Worm (Caenorhabditis elegans) whole organism, L1 larva: ENCODE results near the gene C08B6.6.

Experiments used
- C04F5.9 ChIP-seq: sonication (generic microtip); optimal IDR thresholded peaks from 2 replicates; lab custom pipeline; 2016; ENCODE audit warnings: missing genetic modification characterization, missing compliant biosample characterization
- C34B4.2 ChIP-seq: sonication (generic microtip); optimal IDR thresholded peaks from 2 replicates; lab custom pipeline; 2017; ENCODE audit warnings: mild to moderate bottlenecking, missing genetic modification characterization, missing compliant biosample characterization
- Y116A8C.19 ChIP-seq: sonication (generic microtip); optimal IDR thresholded peaks from 2 replicates; lab custom pipeline; 2016; ENCODE audit warnings: missing compliant biosample characterization, missing genetic modification characterization, borderline replicate concordance
- ceh-82 ChIP-seq, 3 experiments: fragments of 150-350 bp in 1 of 3; sonication (generic microtip) in 2 of 3; optimal IDR thresholded peaks; 2 replicates each; lab custom pipeline; 2014 to 2017; ENCODE audit warnings: missing biosample characterization in 3 of 3, missing genetic modification characterization in 3 of 3
- ceh-88 ChIP-seq: fragments of 200-800 bp; sonication (Bioruptor generic); IDR thresholded peaks from 2 replicates; pipeline ENCODE4 v1.3.6; 2022; ENCODE audit warnings: missing genetic modification characterization, missing compliant biosample characterization
- egl-13 ChIP-seq: sonication (generic microtip); optimal IDR thresholded peaks from 2 replicates; lab custom pipeline; 2016; ENCODE audit warnings: missing genotype, missing genetic modification reagents, missing genetic modification characterization, missing compliant biosample characterization
- ets-5 ChIP-seq: fragments of 200-800 bp; sonication (Bioruptor generic); IDR thresholded peaks from 2 replicates; pipeline ENCODE4 v1.3.6; 2022; ENCODE audit warnings: missing genetic modification characterization, missing compliant biosample characterization
- fkh-10 ChIP-seq: sonication (generic microtip); optimal IDR thresholded peaks from 2 replicates; lab custom pipeline; 2017; ENCODE audit warnings: missing biosample characterization, missing genetic modification reagents, missing genetic modification characterization
- fkh-4 ChIP-seq: sonication (generic microtip); optimal IDR thresholded peaks from 2 replicates; lab custom pipeline; 2016; ENCODE audit warnings: missing compliant biosample characterization, missing genetic modification characterization, borderline replicate concordance
- hpl-2 ChIP-seq: fragments of 150-350 bp; optimal IDR thresholded peaks from 2 replicates; lab custom pipeline; 2014; ENCODE audit warnings: missing biosample characterization, missing genetic modification reagents, missing genetic modification characterization
- irx-1 ChIP-seq: sonication (generic microtip); optimal IDR thresholded peaks from 2 replicates; lab custom pipeline; 2016; ENCODE audit warnings: missing genetic modification characterization, missing compliant biosample characterization
- jun-1 ChIP-seq: fragments of 150-350 bp; optimal IDR thresholded peaks from 2 replicates; lab custom pipeline; 2014; ENCODE audit warnings: missing biosample characterization, missing genetic modification reagents, missing genetic modification characterization
- lin-15B ChIP-seq: fragments of 150-350 bp; sonication (generic microtip); optimal IDR thresholded peaks from 3 replicates; lab custom pipeline; 2014; ENCODE audit warnings: missing biosample characterization, missing genetic modification characterization
- lir-3 ChIP-seq: sonication (generic microtip); optimal IDR thresholded peaks from 2 replicates; lab custom pipeline; 2016; ENCODE audit warnings: mild to moderate bottlenecking, missing genetic modification characterization, moderate library complexity, missing compliant biosample characterization; ENCODE audit not compliant: poor library complexity
- lsy-2 ChIP-seq, 2 experiments: fragments of 150-350 bp; optimal IDR thresholded peaks; 2 replicates each; lab custom pipeline; 2014; ENCODE audit warnings: missing biosample characterization in 2 of 2, missing genetic modification characterization in 2 of 2
- mab-9 ChIP-seq: fragments of 200-800 bp; sonication (Bioruptor generic); IDR thresholded peaks from 2 replicates; pipeline ENCODE4 v1.3.6; 2022; ENCODE audit warnings: missing genetic modification reagents, missing genetic modification characterization, missing compliant biosample characterization
- mef-2 ChIP-seq: fragments of 150-350 bp; optimal IDR thresholded peaks from 2 replicates; lab custom pipeline; 2014; ENCODE audit warnings: missing biosample characterization, missing genetic modification characterization
- nhr-12 ChIP-seq: sonication (generic microtip); optimal IDR thresholded peaks from 2 replicates; lab custom pipeline; 2017; ENCODE audit warnings: missing biosample characterization, missing genetic modification characterization
- nhr-237 ChIP-seq: fragments of 150-350 bp; optimal IDR thresholded peaks from 2 replicates; lab custom pipeline; 2014; ENCODE audit warnings: missing biosample characterization, missing genetic modification characterization
- nhr-47 ChIP-seq: sonication (generic microtip); optimal IDR thresholded peaks from 2 replicates; lab custom pipeline; 2016; ENCODE audit warnings: mild to moderate bottlenecking, missing genetic modification characterization, moderate library complexity, missing compliant biosample characterization
- nhr-71 ChIP-seq: sonication (generic microtip); optimal IDR thresholded peaks from 2 replicates; lab custom pipeline; 2016; ENCODE audit warnings: mild to moderate bottlenecking, missing genetic modification characterization, moderate library complexity, missing compliant biosample characterization
- nhr-77 ChIP-seq: fragments of 150-350 bp; optimal IDR thresholded peaks from 2 replicates; lab custom pipeline; 2014; ENCODE audit warnings: missing biosample characterization, missing genetic modification characterization
- nhr-85 ChIP-seq: sonication (generic microtip); peaks from one replicate; lab custom pipeline; 2016; ENCODE audit warnings: missing genetic modification characterization, inconsistent platforms, missing compliant biosample characterization
- nhr-90 ChIP-seq: sonication (generic microtip); optimal IDR thresholded peaks from 2 replicates; lab custom pipeline; 2016; ENCODE audit warnings: mild to moderate bottlenecking, missing genetic modification characterization, missing compliant biosample characterization; ENCODE audit not compliant: poor library complexity
- pax-3 ChIP-seq: fragments of 200-800 bp; sonication (Bioruptor generic); optimal IDR thresholded peaks from 2 replicates; lab custom pipeline; 2018; ENCODE audit warnings: mild to moderate bottlenecking, missing genetic modification characterization, moderate library complexity, missing compliant biosample characterization
- rnt-1 ChIP-seq: sonication (generic microtip); optimal IDR thresholded peaks from 2 replicates; lab custom pipeline; 2016; ENCODE audit warnings: mild to moderate bottlenecking, missing genetic modification characterization, moderate library complexity, missing compliant biosample characterization
- skn-1 ChIP-seq: fragments of 150-350 bp; optimal IDR thresholded peaks from 2 replicates; lab custom pipeline; 2014; ENCODE audit warnings: missing biosample characterization, missing genetic modification characterization
- sox-4 ChIP-seq: sonication (generic microtip); optimal IDR thresholded peaks from 2 replicates; lab custom pipeline; 2016; ENCODE audit warnings: missing genetic modification characterization, missing compliant biosample characterization
- sup-37 ChIP-seq: fragments of 200-800 bp; sonication (Bioruptor generic); optimal IDR thresholded peaks from 2 replicates; lab custom pipeline; 2018; ENCODE audit warnings: mild to moderate bottlenecking, missing genetic modification characterization, missing compliant biosample characterization
- swsn-7 ChIP-seq: sonication (generic microtip); optimal IDR thresholded peaks from 2 replicates; lab custom pipeline; 2016; ENCODE audit warnings: missing genetic modification characterization, missing compliant biosample characterization
- tlp-1 ChIP-seq: fragments of 150-350 bp; optimal IDR thresholded peaks from 2 replicates; lab custom pipeline; 2014; ENCODE audit warnings: missing biosample characterization, missing genetic modification characterization
- unc-30 ChIP-seq: sonication (generic microtip); optimal IDR thresholded peaks from 2 replicates; lab custom pipeline; 2017; ENCODE audit warnings: missing biosample characterization, missing genetic modification characterization
- vab-15 ChIP-seq: sonication (generic microtip); optimal IDR thresholded peaks from 2 replicates; lab custom pipeline; 2017; ENCODE audit warnings: missing genotype, mild to moderate bottlenecking, missing genetic modification characterization, missing compliant biosample characterization
- zag-1 ChIP-seq: fragments of 150-350 bp; optimal IDR thresholded peaks from 2 replicates; lab custom pipeline; 2014; ENCODE audit warnings: missing biosample characterization, missing genetic modification characterization

The C08B6.6 gene

ce11 chrV:10111129-10111528 lies 12.3 kb upstream of the C08B6.6 start:
- TF ChIP-seq zag-1 (tag; lab: Kevin White, UChicago) (no peak), pax-3 (tag; lab: Kevin White, UChicago) (no peak), vab-15 (tag; lab: Kevin White, UChicago) (no peak), sox-4 (tag; lab: Kevin White, UChicago) (no peak), ets-5 (GFP tag; lab: Robert Waterston, UW) (no peak), lir-3 (tag; lab: Kevin White, UChicago) (no peak), skn-1 (no peak), unc-30 (tag; lab: Kevin White, UChicago) (no peak), irx-1 (tag; lab: Kevin White, UChicago) (no peak), lsy-2 (tag; optimal IDR thresholded peaks at IDR 0.05; lab: Kevin White, UChicago) (no peak), nhr-77 (tag; lab: Kevin White, UChicago) (no peak)
- TF ChIP-seq, all 84 proteins: peak for 0

ce11 chrV:10112187-10112586 lies 11.2 kb upstream of the C08B6.6 start, which contains the start of gene C08B6.3:
C08B6.3 (minus strand) TSS chrV:10112287.
- TF ChIP-seq nhr-12 (tag; lab: Kevin White, UChicago) = no peak
- no peak for TF ChIP-seq nhr-47 (tag; lab: Kevin White, UChicago)
- no peak for TF ChIP-seq sup-37 (GFP tag; lab: Kevin White, UChicago)
- no peak for TF ChIP-seq mef-2 (tag; lab: Kevin White, UChicago)
- TF ChIP-seq swsn-7 (tag; lab: Kevin White, UChicago) = no peak
- TF ChIP-seq jun-1 (tag; lab: Kevin White, UChicago) = no peak
- TF ChIP-seq tlp-1 (tag; lab: Kevin White, UChicago) = no peak
- no peak for TF ChIP-seq ceh-82 (tag; optimal IDR thresholded peaks at IDR 0.05; lab: Kevin White, UChicago)
- no peak for TF ChIP-seq mab-9
- no peak for TF ChIP-seq pax-3 (tag; lab: Kevin White, UChicago)
- TF ChIP-seq ceh-88 (GFP tag; lab: Robert Waterston, UW) = no peak
- TF ChIP-seq lin-15B = no peak
- no peak for TF ChIP-seq nhr-71 (tag; lab: Kevin White, UChicago)
- no peak for TF ChIP-seq sox-4 (tag; lab: Kevin White, UChicago)
- TF ChIP-seq nhr-90 (tag; lab: Kevin White, UChicago) = no peak
- TF ChIP-seq nhr-85 = no peak
- TF ChIP-seq fkh-4 (tag; lab: Kevin White, UChicago) = no peak
- no peak for TF ChIP-seq lsy-2 (tag; optimal IDR thresholded peaks at IDR 0.05; lab: Kevin White, UChicago)

ce11 chrV:10114329-10114728 lies 9.1 kb upstream of the C08B6.6 start, which contains the start of gene cht-5:
cht-5 (plus strand) TSS chrV:10114629.
- TF ChIP-seq irx-1 (tag; lab: Kevin White, UChicago) = no peak
- TF ChIP-seq nhr-71 (tag; lab: Kevin White, UChicago) = no peak
- TF ChIP-seq nhr-237 = no peak
- TF ChIP-seq, all 84 proteins: peak for 0

- TF ChIP-seq hpl-2 (GFP tag; lab: Kevin White, UChicago) (no peak), rnt-1 (tag; lab: Kevin White, UChicago) (no peak), lsy-2 (tag; optimal IDR thresholded peaks at IDR 0.05; lab: Kevin White, UChicago) (no peak), C04F5.9 (no peak), Y116A8C.19 (tag; lab: Kevin White, UChicago) (no peak), fkh-10 (GFP tag; lab: Kevin White, UChicago) (no peak), C34B4.2 (tag; lab: Kevin White, UChicago) (no peak), nhr-47 (tag; lab: Kevin White, UChicago) (no peak), egl-13 (tag; lab: Kevin White, UChicago) (no peak), swsn-7 (tag; lab: Kevin White, UChicago) (no peak), ceh-82 (tag; optimal IDR thresholded peaks at IDR 0.05; lab: Kevin White, UChicago) (no peak)
These were observed 6.0 kb upstream of the C08B6.6 start, which contains the start of gene C08B6.5 for ce11 chrV:10117465-10117864. C08B6.5 (plus strand) TSS chrV:10117765.
